Worm (Caenorhabditis elegans) whole organism, L3 larva: ENCODE measurements around the gene srb-3.
A peak's percentile ranks its signal among the peaks of the same experiment; 100 is the strongest.

Source experiments
- R02D3.7 ChIP-seq: fragments of 150-350 bp; optimal IDR thresholded peaks from 2 replicates; lab custom pipeline; 2014; ENCODE audit warnings: missing biosample characterization, missing genetic modification characterization
- ZK546.5 ChIP-seq: sonication (generic microtip); optimal IDR thresholded peaks from 2 replicates; lab custom pipeline; 2017; ENCODE audit warnings: missing biosample characterization, missing genetic modification characterization
- aly-2 ChIP-seq: fragments of 150-350 bp; optimal IDR thresholded peaks from 2 replicates; lab custom pipeline; 2014; ENCODE audit warnings: missing biosample characterization, missing genetic modification characterization
- ama-1 ChIP-seq: fragments of 150-350 bp; optimal IDR thresholded peaks from 2 replicates; lab custom pipeline; 2018
- ceh-16 ChIP-seq: sonication (generic microtip); optimal IDR thresholded peaks from 2 replicates; lab custom pipeline; 2017; ENCODE audit warnings: missing biosample characterization, missing genetic modification characterization
- ceh-28 ChIP-seq: fragments of 150-350 bp; optimal IDR thresholded peaks from 2 replicates; lab custom pipeline; 2014; ENCODE audit warnings: missing biosample characterization, missing genetic modification reagents, missing genetic modification characterization
- ceh-82 ChIP-seq: fragments of 150-350 bp; optimal IDR thresholded peaks from 2 replicates; lab custom pipeline; 2014; ENCODE audit warnings: missing biosample characterization, missing genetic modification characterization
- ceh-9 ChIP-seq: sonication (generic microtip); optimal IDR thresholded peaks from 2 replicates; lab custom pipeline; 2018; ENCODE audit warnings: missing biosample characterization, missing genetic modification characterization
- daf-12 ChIP-seq: fragments of 150-350 bp; optimal IDR thresholded peaks from 2 replicates; lab custom pipeline; 2014; ENCODE audit warnings: missing biosample characterization, missing genetic modification reagents, missing genetic modification characterization
- egl-27 ChIP-seq: sonication (generic microtip); optimal IDR thresholded peaks from 4 replicates; lab custom pipeline; 2017; ENCODE audit warnings: missing biosample characterization, missing genetic modification reagents, missing genetic modification characterization
- egl-5 ChIP-seq: fragments of 150-350 bp; optimal IDR thresholded peaks from 2 replicates; lab custom pipeline; 2017; ENCODE audit warnings: missing biosample characterization, missing genetic modification reagents, missing genetic modification characterization, inconsistent platforms
- elt-1 ChIP-seq: fragments of 150-350 bp; optimal IDR thresholded peaks from 2 replicates; lab custom pipeline; 2014; ENCODE audit warnings: missing biosample characterization, missing genetic modification characterization
- elt-2 ChIP-seq: sonication (generic microtip); optimal IDR thresholded peaks from 2 replicates; lab custom pipeline; 2016; ENCODE audit warnings: missing genetic modification reagents, mild to moderate bottlenecking, missing genetic modification characterization, missing compliant biosample characterization
- elt-3 ChIP-seq, 3 experiments: fragments of 150-350 bp in 1 of 3; sonication (generic microtip) in 2 of 3; optimal IDR thresholded peaks; 2 replicates in 2 of 3; 4 replicates in 1 of 3; lab custom pipeline; 2014 to 2017; ENCODE audit warnings: missing biosample characterization in 3 of 3, missing genetic modification characterization in 3 of 3
- eor-1 ChIP-seq, 2 experiments: fragments of 150-350 bp; optimal IDR thresholded peaks; 2 replicates each; lab custom pipeline; 2014 to 2018; ENCODE audit warnings: missing biosample characterization in 2 of 2, missing genetic modification characterization in 2 of 2
- fkh-2 ChIP-seq: fragments of 150-350 bp; optimal IDR thresholded peaks from 2 replicates; lab custom pipeline; 2014; ENCODE audit warnings: missing biosample characterization, missing genetic modification reagents, missing genetic modification characterization
- fos-1 ChIP-seq: fragments of 150-350 bp; optimal IDR thresholded peaks from 2 replicates; lab custom pipeline; 2014; ENCODE audit warnings: missing biosample characterization, missing genetic modification characterization
- hmg-11 ChIP-seq: sonication (generic microtip); optimal IDR thresholded peaks from 2 replicates; lab custom pipeline; 2016; ENCODE audit warnings: missing genetic modification characterization, missing compliant biosample characterization
- jun-1 ChIP-seq: fragments of 150-350 bp; optimal IDR thresholded peaks from 2 replicates; lab custom pipeline; 2014; ENCODE audit warnings: missing biosample characterization, missing genetic modification reagents, missing genetic modification characterization
- lin-15B ChIP-seq: fragments of 150-350 bp; optimal IDR thresholded peaks from 2 replicates; lab custom pipeline; 2014; ENCODE audit warnings: missing biosample characterization, missing genetic modification characterization
- lin-39 ChIP-seq: fragments of 150-350 bp; optimal IDR thresholded peaks from 2 replicates; lab custom pipeline; 2018; ENCODE audit warnings: missing biosample characterization, missing genetic modification reagents, missing genetic modification characterization
- lsy-12 ChIP-seq: sonication (generic microtip); optimal IDR thresholded peaks from 2 replicates; lab custom pipeline; 2016; ENCODE audit warnings: mild to moderate bottlenecking, missing genetic modification characterization, missing compliant biosample characterization
- mdl-1 ChIP-seq: fragments of 150-350 bp; optimal IDR thresholded peaks from 2 replicates; lab custom pipeline; 2014; ENCODE audit warnings: missing biosample characterization, missing genetic modification characterization
- mml-1 ChIP-seq: fragments of 150-350 bp; sonication (generic microtip); optimal IDR thresholded peaks from 3 replicates; lab custom pipeline; 2014; ENCODE audit warnings: missing biosample characterization, missing genetic modification characterization
- nfya-1 ChIP-seq: sonication (generic microtip); optimal IDR thresholded peaks from 2 replicates; lab custom pipeline; 2017; ENCODE audit warnings: missing genetic modification characterization, mild to moderate bottlenecking, missing compliant biosample characterization, antibody characterized with exemption, moderate library complexity; ENCODE audit not compliant: insufficient read depth
- nhr-11 ChIP-seq: fragments of 150-350 bp; optimal IDR thresholded peaks from 2 replicates; lab custom pipeline; 2014; ENCODE audit warnings: missing biosample characterization, missing genetic modification characterization
- nhr-12 ChIP-seq: fragments of 150-350 bp; optimal IDR thresholded peaks from 2 replicates; lab custom pipeline; 2014; ENCODE audit warnings: missing biosample characterization, missing genetic modification characterization
- nhr-237 ChIP-seq: fragments of 150-350 bp; optimal IDR thresholded peaks from 2 replicates; lab custom pipeline; 2014; ENCODE audit warnings: missing biosample characterization, missing genetic modification characterization
- nhr-25 ChIP-seq: sonication (generic microtip); optimal IDR thresholded peaks from 2 replicates; lab custom pipeline; 2017; ENCODE audit warnings: missing biosample characterization, missing genetic modification characterization
- nhr-28 ChIP-seq: fragments of 150-350 bp; optimal IDR thresholded peaks from 2 replicates; lab custom pipeline; 2014; ENCODE audit warnings: missing biosample characterization, missing genetic modification characterization
- nhr-43 ChIP-seq: sonication (generic microtip); optimal IDR thresholded peaks from 2 replicates; lab custom pipeline; 2016; ENCODE audit warnings: mild to moderate bottlenecking, missing genetic modification characterization, missing compliant biosample characterization; ENCODE audit not compliant: poor library complexity, severe bottlenecking
- nhr-67 ChIP-seq: fragments of 150-350 bp; optimal IDR thresholded peaks from 2 replicates; lab custom pipeline; 2014; ENCODE audit warnings: missing biosample characterization, missing genetic modification characterization
- nhr-76 ChIP-seq: fragments of 150-350 bp; sonication (generic microtip); optimal IDR thresholded peaks from 5 replicates; lab custom pipeline; 2014; ENCODE audit warnings: missing biosample characterization, missing genetic modification characterization
- nhr-77 ChIP-seq: fragments of 150-350 bp; optimal IDR thresholded peaks from 2 replicates; lab custom pipeline; 2014; ENCODE audit warnings: missing biosample characterization, missing genetic modification characterization
- pha-4 ChIP-seq: fragments of 150-350 bp; optimal IDR thresholded peaks from 2 replicates; lab custom pipeline; 2014; ENCODE audit warnings: missing biosample characterization, missing genetic modification reagents, missing genetic modification characterization
- pqm-1 ChIP-seq: fragments of 150-350 bp; optimal IDR thresholded peaks from 2 replicates; lab custom pipeline; 2017; ENCODE audit warnings: missing biosample characterization, missing genetic modification characterization, inconsistent platforms
- sea-2 ChIP-seq: fragments of 150-350 bp; sonication (generic microtip); optimal IDR thresholded peaks from 4 replicates; lab custom pipeline; 2014; ENCODE audit warnings: missing biosample characterization, missing genetic modification reagents, missing genetic modification characterization
- skn-1 ChIP-seq: fragments of 150-350 bp; optimal IDR thresholded peaks from 2 replicates; lab custom pipeline; 2014; ENCODE audit warnings: missing biosample characterization, missing genetic modification characterization
- snpc-4 ChIP-seq: fragments of 150-350 bp; optimal IDR thresholded peaks from 2 replicates; lab custom pipeline; 2014; ENCODE audit warnings: missing biosample characterization, missing genetic modification characterization
- tbx-2 ChIP-seq: sonication (generic microtip); optimal IDR thresholded peaks from 2 replicates; lab custom pipeline; 2016; ENCODE audit warnings: mild to moderate bottlenecking, missing genetic modification characterization, missing compliant biosample characterization
- unc-39 ChIP-seq: sonication (generic microtip); optimal IDR thresholded peaks from 4 replicates; lab custom pipeline; 2017; ENCODE audit warnings: missing biosample characterization, missing genetic modification characterization
- unc-62 ChIP-seq: fragments of 150-350 bp; sonication (generic microtip); optimal IDR thresholded peaks from 4 replicates; lab custom pipeline; 2014; ENCODE audit warnings: missing biosample characterization, missing genetic modification reagents, missing genetic modification characterization
- zag-1 ChIP-seq: fragments of 150-350 bp; optimal IDR thresholded peaks from 2 replicates; lab custom pipeline; 2014; ENCODE audit warnings: missing biosample characterization, missing genetic modification characterization
- ztf-11 ChIP-seq: fragments of 150-350 bp; optimal IDR thresholded peaks from 2 replicates; lab custom pipeline; 2014; ENCODE audit warnings: missing biosample characterization, missing genetic modification characterization
- ztf-4 ChIP-seq: fragments of 150-350 bp; optimal IDR thresholded peaks from 2 replicates; lab custom pipeline; 2014; ENCODE audit warnings: missing biosample characterization, missing genetic modification characterization

srb-3 gene

ce11 chrII:5148349-5148748 is 18.3 kb downstream of the srb-3 start, which contains the start of gene F58A6.5:
Gene F58A6.5 (minus strand): TSS chrII:5148449.
- TF ChIP-seq aly-2 (tag; lab: Kevin White, UChicago) (no peak), sea-2 (GFP tag; lab: Kevin White, UChicago) (no peak), nhr-76 (tag; lab: Kevin White, UChicago) (no peak)

ce11 chrII:5142619-5143018 is 24.0 kb downstream of the srb-3 start, which contains the start of gene F58A6.1:
Gene F58A6.1 (plus strand): TSS chrII:5142919.
- TF ChIP-seq skn-1 (tag; lab: Kevin White, UChicago) (no peak), lin-15B (tag; lab: Kevin White, UChicago) (no peak), nhr-76 (tag; lab: Kevin White, UChicago) (no peak), nhr-77 (tag; lab: Kevin White, UChicago) (no peak), ceh-9 (no peak), daf-12 (no peak), R02D3.7 (no peak), egl-5 (no peak), tbx-2 (tag; lab: Kevin White, UChicago) (no peak), ama-1 (lab: Kevin White, UChicago) (no peak), unc-62 (no peak), eor-1 (tag; optimal IDR thresholded peaks at IDR 0.05; lab: Kevin White, UChicago) (no peak), nhr-28 (tag; lab: Kevin White, UChicago) (no peak)
- TF ChIP-seq, all 47 proteins: peak for 0

ce11 chrII:5141945-5142514 is 24.6 kb downstream of the srb-3 start, which contains the start of gene nas-29:
Gene nas-29 (minus strand): TSS chrII:5142036.
- TF ChIP-seq nfya-1 (no peak), ceh-9 (no peak), ztf-4 (tag; lab: Kevin White, UChicago) (no peak), snpc-4 (no peak), egl-5 (no peak), fos-1 (tag; lab: Kevin White, UChicago) (no peak), mdl-1 (tag; lab: Kevin White, UChicago) (peak; percentile 28), ama-1 (lab: Kevin White, UChicago) (no peak), ztf-11 (no peak), pqm-1 (tag; lab: Kevin White, UChicago) (peak; percentile 89), nhr-12 (tag; lab: Kevin White, UChicago) (no peak), ceh-16 (tag; lab: Kevin White, UChicago) (no peak), elt-1 (tag; lab: Kevin White, UChicago) (no peak), nhr-67 (tag; lab: Kevin White, UChicago) (no peak), zag-1 (no peak), daf-12 (no peak), nhr-43 (tag; lab: Kevin White, UChicago) (peak; percentile 44), jun-1 (tag; lab: Kevin White, UChicago) (peak; percentile 20), ZK546.5 (tag; lab: Kevin White, UChicago) (no peak), unc-39 (tag; lab: Kevin White, UChicago) (no peak), lsy-12 (tag; lab: Kevin White, UChicago) (no peak), ceh-28 (tag; lab: Kevin White, UChicago) (no peak), lin-39 (tag; lab: Kevin White, UChicago) (no peak), mml-1 (tag; lab: Kevin White, UChicago) (no peak), R02D3.7 (no peak), eor-1 (tag; optimal IDR thresholded peaks at IDR 0.05; lab: Kevin White, UChicago) (no peak), elt-3 (tag; optimal IDR thresholded peaks at IDR 0.05; lab: Kevin White, UChicago) (no peak), nhr-76 (tag; lab: Kevin White, UChicago) (no peak), nhr-77 (tag; lab: Kevin White, UChicago) (no peak), nhr-11 (tag; lab: Kevin White, UChicago) (no peak), lin-15B (tag; lab: Kevin White, UChicago) (no peak), unc-62 (no peak), pha-4 (tag; lab: Kevin White, UChicago) (no peak), skn-1 (tag; lab: Kevin White, UChicago) (no peak), aly-2 (tag; lab: Kevin White, UChicago) (no peak), elt-2 (tag; lab: Kevin White, UChicago) (peak; percentile 98), egl-27 (tag; lab: Kevin White, UChicago) (no peak), nhr-28 (tag; lab: Kevin White, UChicago) (no peak), hmg-11 (tag; lab: Kevin White, UChicago) (no peak), nhr-25 (peak; percentile 64), nhr-237 (tag; lab: Kevin White, UChicago) (no peak), ceh-82 (tag; lab: Kevin White, UChicago) (no peak), fkh-2 (tag; lab: Kevin White, UChicago) (no peak)
